Fruit fly (Drosophila melanogaster): ENCODE measurements around the gene CG15036.

dm6 chrX:7406908-7407307 lies 17.7 kb downstream of the CG15036 start, which contains the start of gene CG32727:
- TF ChIP-seq h (optimal IDR thresholded peaks at IDR 0.05), result no peak
- no peak for TF ChIP-seq psq (optimal IDR thresholded peaks at IDR 0.05)
